Worm (Caenorhabditis elegans) whole organism, young adult: ENCODE results near the gene Y43F8B.1.

Source experiments
- F52B5.7 ChIP-seq: sonication (generic microtip); optimal IDR thresholded peaks from 2 replicates; lab custom pipeline; 2016; ENCODE audit warnings: mild to moderate bottlenecking, missing genetic modification characterization, missing compliant biosample characterization
- K11D2.4 ChIP-seq: fragments of 200-800 bp; sonication (Bioruptor generic); IDR thresholded peaks from 2 replicates; pipeline ENCODE4 v1.3.6; 2022; ENCODE audit warnings: missing genetic modification reagents, missing genetic modification characterization, missing compliant biosample characterization
- Y67H2A.10 ChIP-seq: fragments of 200-800 bp; sonication (Bioruptor generic); conservative IDR thresholded peaks from 2 replicates; pipeline ENCODE4 v1.3.6; 2022; ENCODE audit warnings: missing genetic modification reagents, missing genetic modification characterization, missing compliant biosample characterization
- ama-1 ChIP-seq, 3 experiments: fragments of 150-350 bp in 1 of 3; sonication (generic microtip) in 2 of 3; optimal IDR thresholded peaks; 2 replicates each; lab custom pipeline; 2014 to 2018; ENCODE audit warnings: missing biosample characterization in 2 of 3, missing genetic modification characterization in 2 of 3, missing genetic modification reagents in 2 of 3
- hmg-1.2 ChIP-seq: fragments of 200-800 bp; sonication (Bioruptor generic); IDR thresholded peaks from 2 replicates; pipeline ENCODE4 v1.3.6; 2022; ENCODE audit warnings: missing genetic modification reagents, missing genetic modification characterization, missing compliant biosample characterization
- pha-4 ChIP-seq: fragments of 150-350 bp; sonication (generic microtip); optimal IDR thresholded peaks from 2 replicates; lab custom pipeline; 2014; ENCODE audit warnings: missing biosample characterization, missing genetic modification reagents, missing genetic modification characterization
- rpc-1 ChIP-seq, 2 experiments: fragments of 150-350 bp in 1 of 2; sonication (generic microtip) in 1 of 2; optimal IDR thresholded peaks; 2 replicates each; lab custom pipeline; 2014 to 2018; ENCODE audit warnings: missing biosample characterization in 1 of 2, missing genetic modification characterization in 1 of 2, missing genetic modification reagents in 1 of 2, missing genotype in 1 of 2

DNA sequence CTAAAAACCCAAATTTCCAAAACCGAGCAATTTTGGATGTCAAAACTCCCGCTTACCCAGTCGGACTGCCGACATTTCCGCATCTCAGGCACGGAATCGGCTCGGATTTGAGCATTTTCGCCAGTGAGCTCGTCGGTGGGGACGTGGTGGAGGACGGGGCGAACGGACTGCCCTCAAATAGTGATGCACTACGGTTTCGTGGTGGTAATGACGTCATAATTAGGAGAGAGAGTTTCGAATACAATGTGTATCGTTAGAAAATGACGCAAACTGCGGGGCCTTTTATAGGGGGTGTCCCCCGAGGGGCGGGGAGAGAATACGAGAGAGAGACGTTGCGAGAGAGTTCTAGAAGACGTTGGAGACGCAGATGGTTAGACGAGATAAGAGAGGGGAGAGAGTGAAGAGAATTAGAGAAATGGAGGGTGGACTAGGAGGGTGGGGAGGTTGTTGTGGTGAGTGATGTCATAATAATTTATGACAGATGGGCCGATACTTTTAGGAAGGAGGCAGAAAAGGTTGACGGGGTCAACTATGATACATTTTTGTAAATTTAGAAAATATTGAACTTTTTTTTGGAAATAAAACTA is 23.4 kb downstream of the Y43F8B.1 start:
- TF ChIP-seq hmg-1.2 (GFP tag; lab: Robert Waterston, UW): peak; percentile 98
- TF ChIP-seq F52B5.7 (tag; lab: Kevin White, UChicago): peak; percentile 67
- TF ChIP-seq K11D2.4 (GFP tag; lab: Robert Waterston, UW): peak; percentile 91
- TF ChIP-seq Y67H2A.10 (GFP tag; lab: Robert Waterston, UW): no peak
- no peak for TF ChIP-seq pha-4 (tag; lab: Kevin White, UChicago)
- TF ChIP-seq rpc-1 (optimal IDR thresholded peaks at IDR 0.05; lab: Kevin White, UChicago): peak; percentile 29
- TF ChIP-seq rpc-1 (tag; optimal IDR thresholded peaks at IDR 0.05; lab: Kevin White, UChicago): no peak
- peak; percentile 89 for TF ChIP-seq ama-1 (optimal IDR thresholded peaks at IDR 0.05; lab: Kevin White, UChicago)
- TF ChIP-seq ama-1 (GFP tag; optimal IDR thresholded peaks at IDR 0.05; lab: Kevin White, UChicago): no peak
